Fruit fly (Drosophila melanogaster): ENCODE measurements around the gene Cyp4ae1.

The Cyp4ae1 gene

DNA sequence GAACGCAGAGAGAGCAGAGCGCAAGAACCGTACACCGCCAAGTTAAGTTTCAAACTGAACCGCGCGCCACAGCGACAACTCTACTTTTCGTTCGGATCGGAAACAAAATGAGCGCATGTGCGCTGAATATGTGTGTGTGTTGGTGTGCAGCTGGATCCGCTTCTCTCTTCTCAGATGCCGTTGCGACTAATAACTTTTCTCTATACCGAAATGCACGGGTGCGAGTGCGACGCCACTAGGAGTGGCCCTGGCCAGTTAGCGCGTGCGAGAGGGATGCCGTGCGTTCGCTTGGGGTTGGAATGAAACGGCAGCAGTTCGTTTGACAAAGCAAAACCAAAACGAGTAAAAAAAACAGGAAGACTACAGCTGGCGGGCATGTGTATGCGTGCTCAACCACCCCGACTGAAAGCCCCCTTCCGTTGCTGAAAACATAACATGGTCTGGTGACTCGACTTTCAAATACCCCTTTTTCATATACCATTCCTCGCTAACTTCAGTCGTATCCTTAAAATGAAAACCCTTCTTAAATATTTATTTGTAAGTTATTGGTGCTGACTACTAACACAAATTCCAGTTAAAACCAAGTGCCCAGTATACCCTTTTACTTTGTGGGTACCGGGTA lies 41.9 kb upstream of the Cyp4ae1 start (continued):
- TF ChIP-seq CG15011 (GFP tag; optimal IDR thresholded peaks at IDR 0.05) = peak; percentile 100
- peak; percentile 100 for TF ChIP-seq Taf1 (GFP tag; IDR thresholded peaks at IDR 0.05)
- TF ChIP-seq cato (GFP tag; optimal IDR thresholded peaks at IDR 0.05; ENCODE audit: borderline replicate concordance) = peak; percentile 100
- peak; percentile 99 for TF ChIP-seq CG1024 (GFP tag; IDR thresholded peaks at IDR 0.05)
- TF ChIP-seq croc (GFP tag; conservative IDR thresholded peaks at IDR 0.05) = peak; percentile 100
- peak; percentile 100 for TF ChIP-seq CG12299 (tag; optimal IDR thresholded peaks at IDR 0.05)
- peak; percentile 100 for TF ChIP-seq CG6813 (GFP tag; optimal IDR thresholded peaks at IDR 0.05)
- peak; percentile 100 for TF ChIP-seq danr (GFP tag; IDR thresholded peaks at IDR 0.05)
- TF ChIP-seq CG7372 (GFP tag; IDR thresholded peaks at IDR 0.05) = peak; percentile 100
- TF ChIP-seq E2f1 (GFP tag; IDR thresholded peaks at IDR 0.05) = peak; percentile 100
- peak; percentile 100 for TF ChIP-seq zfh2 (GFP tag; optimal IDR thresholded peaks at IDR 0.05)
- TF ChIP-seq Rfx (GFP tag; IDR thresholded peaks at IDR 0.05) = peak; percentile 100
- TF ChIP-seq CG3407 (GFP tag; optimal IDR thresholded peaks at IDR 0.05) = peak; percentile 99
- peak; percentile 95 for TF ChIP-seq CG5180 (GFP tag; optimal IDR thresholded peaks at IDR 0.05)
- peak; percentile 96 for TF ChIP-seq CG3163 (GFP tag; optimal IDR thresholded peaks at IDR 0.05)
- TF ChIP-seq CG1233 (GFP tag; optimal IDR thresholded peaks at IDR 0.05) = peak; percentile 100
- no peak; the same call in 2 of the 3 replicates for TF ChIP-seq CG34224 (GFP tag; IDR thresholded peaks at IDR 0.05; ENCODE audit: partially characterized antibody)
- peak; percentile 96 for TF ChIP-seq MESR4 (GFP tag; optimal IDR thresholded peaks at IDR 0.05)
- TF ChIP-seq Chrac-16 (GFP tag; optimal IDR thresholded peaks at IDR 0.05) = peak; percentile 100
- TF ChIP-seq hth (optimal IDR thresholded peaks at IDR 0.05) = no peak
- peak in 1 of 2 experiments; percentile 99 for TF ChIP-seq Eip74EF (GFP tag; optimal IDR thresholded peaks at IDR 0.05)
- peak; percentile 100 for TF ChIP-seq CG1792 (GFP tag; optimal IDR thresholded peaks at IDR 0.05)
- peak; percentile 100 for TF ChIP-seq CG17829 (tag; optimal IDR thresholded peaks at IDR 0.05)
- peak; percentile 98 for TF ChIP-seq trem (tag; optimal IDR thresholded peaks at IDR 0.05)
- peak; percentile 99 for TF ChIP-seq CG9215 (GFP tag; IDR thresholded peaks at IDR 0.05)
- no peak for TF ChIP-seq h (optimal IDR thresholded peaks at IDR 0.05)
- peak; percentile 100 for TF ChIP-seq CG17912 (GFP tag; optimal IDR thresholded peaks at IDR 0.05)
- peak; percentile 100 for TF ChIP-seq CG13296 (GFP tag; optimal IDR thresholded peaks at IDR 0.05)
- TF ChIP-seq PHDP (tag; optimal IDR thresholded peaks at IDR 0.05) = peak; percentile 100
- TF ChIP-seq crol (GFP tag; IDR thresholded peaks at IDR 0.05) = peak; percentile 96
- TF ChIP-seq dm (GFP tag; optimal IDR thresholded peaks at IDR 0.05) = peak; percentile 100
- peak; percentile 99 for TF ChIP-seq kni (GFP tag; optimal IDR thresholded peaks at IDR 0.05)
- peak; percentile 100 for TF ChIP-seq HmgZ (tag; optimal IDR thresholded peaks at IDR 0.05)
- peak; percentile 100 for TF ChIP-seq slp2 (GFP tag; optimal IDR thresholded peaks at IDR 0.05)
- TF ChIP-seq CG17385 (GFP tag; optimal IDR thresholded peaks at IDR 0.05) = peak; percentile 100
- TF ChIP-seq gsb (GFP tag; IDR thresholded peaks at IDR 0.05) = peak; percentile 100
- peak; percentile 100 for TF ChIP-seq CG4424 (GFP tag; optimal IDR thresholded peaks at IDR 0.05)
- TF ChIP-seq Bgb (GFP tag; IDR thresholded peaks at IDR 0.05; ENCODE audit: partially characterized antibody) = peak; percentile 39; the same call in 1 of the 2 replicates
- TF ChIP-seq zf30C (GFP tag; optimal IDR thresholded peaks at IDR 0.05) = peak; percentile 18
- peak; percentile 99 for TF ChIP-seq abd-A (tag; optimal IDR thresholded peaks at IDR 0.05)
- peak; percentile 100 for TF ChIP-seq pnt (GFP tag; optimal IDR thresholded peaks at IDR 0.05)
- peak; percentile 98 for TF ChIP-seq her (GFP tag; optimal IDR thresholded peaks at IDR 0.05)
- TF ChIP-seq eyg (GFP tag; optimal IDR thresholded peaks at IDR 0.05) = peak; percentile 100
- TF ChIP-seq zen2 (GFP tag; IDR thresholded peaks at IDR 0.05; ENCODE audit: partially characterized antibody) = no peak
- TF ChIP-seq br (optimal IDR thresholded peaks at IDR 0.05) = no peak
- peak; percentile 100 for TF ChIP-seq CG10209 (GFP tag; optimal IDR thresholded peaks at IDR 0.05)
- TF ChIP-seq GATAe (GFP tag; conservative IDR thresholded peaks at IDR 0.05) = peak; percentile 100
- peak; percentile 100 for TF ChIP-seq CG12391 (tag; optimal IDR thresholded peaks at IDR 0.05)
- TF ChIP-seq Kr (GFP tag; optimal IDR thresholded peaks at IDR 0.05) = peak; percentile 99
- TF ChIP-seq ase (GFP tag; IDR thresholded peaks at IDR 0.05) = peak; percentile 100
